Fruit fly (Drosophila melanogaster): Measurements from ENCODE around the gene Cwc25.

- peak; percentile 32 for TF ChIP-seq Dll (optimal IDR thresholded peaks at IDR 0.05)
- no peak for TF ChIP-seq usp (GFP tag; optimal IDR thresholded peaks at IDR 0.05)
- TF ChIP-seq CG8478 (optimal IDR thresholded peaks at IDR 0.05), result no peak
- TF ChIP-seq pan (optimal IDR thresholded peaks at IDR 0.05), result no peak
Observed at dm6 chr2L:2751085-2751710, 6.3 kb downstream of the Cwc25 start.

Measured in whole organism.